Worm (Caenorhabditis elegans) whole organism, L1 larva: ENCODE measurements around the gene hum-4.

Experiments used
- F16B12.6 ChIP-seq: fragments of 150-350 bp; optimal IDR thresholded peaks from 2 replicates; lab custom pipeline; 2014; ENCODE audit warnings: missing biosample characterization, missing genetic modification characterization
- blmp-1 ChIP-seq: fragments of 150-350 bp; optimal IDR thresholded peaks from 2 replicates; lab custom pipeline; 2014; ENCODE audit warnings: missing biosample characterization, missing genetic modification characterization
- ceh-90 ChIP-seq: sonication (generic microtip); optimal IDR thresholded peaks from 2 replicates; lab custom pipeline; 2016; ENCODE audit warnings: missing genetic modification characterization, missing compliant biosample characterization
- ces-1 ChIP-seq: fragments of 150-350 bp; optimal IDR thresholded peaks from 2 replicates; lab custom pipeline; 2014; ENCODE audit warnings: missing biosample characterization, missing genetic modification reagents, missing genetic modification characterization
- dpl-1 ChIP-seq, 3 experiments: fragments of 150-350 bp in 2 of 3; sonication (generic microtip) in 1 of 3; optimal IDR thresholded peaks; 2 replicates each; lab custom pipeline; 2014 to 2017; ENCODE audit warnings: missing biosample characterization in 3 of 3, missing genetic modification characterization in 3 of 3, missing genetic modification reagents in 3 of 3
- efl-1 ChIP-seq, 4 experiments: fragments of 150-350 bp; optimal IDR thresholded peaks in 3 of 4; peaks in 1 of 4; 1 replicate in 1 of 4; 2 replicates in 3 of 4; lab custom pipeline; 2014; ENCODE audit warnings: missing biosample characterization in 2 of 4, missing genetic modification characterization in 2 of 4, missing genetic modification reagents in 2 of 4
- egl-27 ChIP-seq, 2 experiments: fragments of 150-350 bp in 1 of 2; sonication (generic microtip); optimal IDR thresholded peaks; 3 replicates each; lab custom pipeline; 2017 to 2018; ENCODE audit warnings: missing biosample characterization in 2 of 2, missing genetic modification characterization in 2 of 2, missing genetic modification reagents in 2 of 2
- fkh-10 ChIP-seq: sonication (generic microtip); optimal IDR thresholded peaks from 2 replicates; lab custom pipeline; 2017; ENCODE audit warnings: missing biosample characterization, missing genetic modification reagents, missing genetic modification characterization
- fkh-4 ChIP-seq: sonication (generic microtip); optimal IDR thresholded peaks from 2 replicates; lab custom pipeline; 2016; ENCODE audit warnings: missing compliant biosample characterization, missing genetic modification characterization, borderline replicate concordance
- fkh-8 ChIP-seq: sonication (generic microtip); optimal IDR thresholded peaks from 2 replicates; lab custom pipeline; 2016; ENCODE audit warnings: mild to moderate bottlenecking, missing genetic modification characterization, missing compliant biosample characterization
- grh-1 ChIP-seq: fragments of 200-800 bp; sonication (Bioruptor generic); IDR thresholded peaks from 2 replicates; pipeline ENCODE4 v1.3.6; 2022; ENCODE audit warnings: missing genetic modification reagents, missing genetic modification characterization, missing compliant biosample characterization
- hpl-2 ChIP-seq: fragments of 150-350 bp; optimal IDR thresholded peaks from 2 replicates; lab custom pipeline; 2014; ENCODE audit warnings: missing biosample characterization, missing genetic modification reagents, missing genetic modification characterization
- irx-1 ChIP-seq: sonication (generic microtip); optimal IDR thresholded peaks from 2 replicates; lab custom pipeline; 2016; ENCODE audit warnings: missing genetic modification characterization, missing compliant biosample characterization
- isw-1 ChIP-seq: fragments of 200-800 bp; sonication (Bioruptor generic); IDR thresholded peaks from 2 replicates; pipeline ENCODE4 v1.3.6; 2022; ENCODE audit warnings: missing genetic modification characterization, missing compliant biosample characterization
- lin-13 ChIP-seq: fragments of 150-350 bp; optimal IDR thresholded peaks from 2 replicates; lab custom pipeline; 2014; ENCODE audit warnings: missing biosample characterization, missing genetic modification reagents, missing genetic modification characterization
- lin-14 ChIP-seq: fragments of 200-800 bp; sonication (Bioruptor generic); optimal IDR thresholded peaks from 2 replicates; lab custom pipeline; 2018; ENCODE audit warnings: mild to moderate bottlenecking, missing genetic modification characterization, moderate library complexity, missing compliant biosample characterization
- lin-39 ChIP-seq: fragments of 150-350 bp; optimal IDR thresholded peaks from 2 replicates; lab custom pipeline; 2014; ENCODE audit warnings: missing biosample characterization, missing genetic modification reagents, missing genetic modification characterization
- mab-9 ChIP-seq: fragments of 200-800 bp; sonication (Bioruptor generic); IDR thresholded peaks from 2 replicates; pipeline ENCODE4 v1.3.6; 2022; ENCODE audit warnings: missing genetic modification reagents, missing genetic modification characterization, missing compliant biosample characterization
- mdl-1 ChIP-seq, 2 experiments: fragments of 150-350 bp; optimal IDR thresholded peaks; 2 replicates each; lab custom pipeline; 2014 to 2017; ENCODE audit warnings: missing biosample characterization in 2 of 2, missing genetic modification characterization in 2 of 2, inconsistent platforms in 1 of 2
- mep-1 ChIP-seq: fragments of 150-350 bp; optimal IDR thresholded peaks from 2 replicates; lab custom pipeline; 2014; ENCODE audit warnings: missing biosample characterization, missing genetic modification characterization
- nhr-19 ChIP-seq: fragments of 200-800 bp; sonication (Bioruptor generic); conservative IDR thresholded peaks from 2 replicates; pipeline ENCODE4 v1.3.6; 2022; ENCODE audit warnings: missing genetic modification characterization, missing compliant biosample characterization
- nhr-237 ChIP-seq: fragments of 150-350 bp; optimal IDR thresholded peaks from 2 replicates; lab custom pipeline; 2014; ENCODE audit warnings: missing biosample characterization, missing genetic modification characterization
- nhr-76 ChIP-seq: sonication (generic microtip); optimal IDR thresholded peaks from 2 replicates; lab custom pipeline; 2017; ENCODE audit warnings: missing biosample characterization, missing genetic modification characterization
- nhr-84 ChIP-seq: sonication (generic microtip); optimal IDR thresholded peaks from 2 replicates; lab custom pipeline; 2017; ENCODE audit warnings: missing biosample characterization, missing genetic modification characterization
- nhr-85 ChIP-seq: sonication (generic microtip); peaks from one replicate; lab custom pipeline; 2016; ENCODE audit warnings: missing genetic modification characterization, inconsistent platforms, missing compliant biosample characterization
- nhr-90 ChIP-seq: sonication (generic microtip); optimal IDR thresholded peaks from 2 replicates; lab custom pipeline; 2016; ENCODE audit warnings: mild to moderate bottlenecking, missing genetic modification characterization, missing compliant biosample characterization; ENCODE audit not compliant: poor library complexity
- skn-1 ChIP-seq: fragments of 150-350 bp; optimal IDR thresholded peaks from 2 replicates; lab custom pipeline; 2014; ENCODE audit warnings: missing biosample characterization, missing genetic modification characterization
- tbx-2 ChIP-seq: sonication (generic microtip); optimal IDR thresholded peaks from 2 replicates; lab custom pipeline; 2016; ENCODE audit warnings: missing genetic modification characterization, missing compliant biosample characterization
- unc-130 ChIP-seq: fragments of 150-350 bp; optimal IDR thresholded peaks from 2 replicates; lab custom pipeline; 2017; ENCODE audit warnings: missing biosample characterization, missing genetic modification characterization, inconsistent platforms
- unc-62 ChIP-seq: fragments of 150-350 bp; optimal IDR thresholded peaks from 2 replicates; lab custom pipeline; 2014; ENCODE audit warnings: missing biosample characterization, missing genetic modification reagents, missing genetic modification characterization
- unc-86 ChIP-seq: sonication (generic microtip); optimal IDR thresholded peaks from 2 replicates; lab custom pipeline; 2016; ENCODE audit warnings: missing genetic modification characterization, missing compliant biosample characterization
- zip-4 ChIP-seq: fragments of 200-800 bp; sonication (Bioruptor generic); optimal IDR thresholded peaks from 2 replicates; lab custom pipeline; 2018; ENCODE audit warnings: mild to moderate bottlenecking, missing genetic modification characterization, moderate library complexity, missing compliant biosample characterization
- ztf-4 ChIP-seq: fragments of 150-350 bp; optimal IDR thresholded peaks from 2 replicates; lab custom pipeline; 2014; ENCODE audit warnings: missing biosample characterization, missing genetic modification characterization

Gene hum-4

ce11 chrX:11387723-11388330 lies 45.6 kb downstream of the hum-4 start:
- TF ChIP-seq lin-14 (GFP tag; lab: Kevin White, UChicago) (peak; percentile 24), tbx-2 (tag; lab: Kevin White, UChicago) (no peak), fkh-8 (tag; lab: Kevin White, UChicago) (no peak), dpl-1 (GFP tag; optimal IDR thresholded peaks at IDR 0.05; lab: Kevin White, UChicago) (no peak)
- TF ChIP-seq, all 84 proteins: peak for 1

DNA sequence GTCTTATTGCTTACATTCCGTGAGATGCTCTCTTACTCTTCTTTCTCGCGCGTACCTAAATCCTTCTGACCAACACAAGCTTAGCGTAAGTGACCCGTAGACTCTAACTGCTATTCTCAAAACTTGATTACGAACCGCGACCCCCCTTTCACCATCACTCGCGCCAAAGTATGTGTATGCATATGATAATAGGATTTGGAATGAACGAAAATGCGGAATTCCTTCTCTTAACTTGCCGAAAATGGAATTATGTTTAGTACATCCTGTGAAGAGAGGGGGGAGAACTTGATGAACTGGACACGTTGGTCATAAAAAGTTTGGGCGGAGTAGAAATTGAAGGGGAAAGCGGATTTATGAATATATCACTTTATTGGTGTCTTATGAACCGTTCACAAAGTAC lies 46.5 kb downstream of the hum-4 start:
- TF ChIP-seq ztf-4 (tag; lab: Kevin White, UChicago), result no peak
- peak; percentile 97 for TF ChIP-seq fkh-10 (GFP tag; lab: Kevin White, UChicago)
- no peak for TF ChIP-seq mdl-1 (tag; optimal IDR thresholded peaks at IDR 0.05; lab: Kevin White, UChicago)
- TF ChIP-seq mab-9 (GFP tag; lab: Robert Waterston, UW), result no peak
- no peak for TF ChIP-seq nhr-84 (tag; lab: Kevin White, UChicago)
- peak; percentile 73 for TF ChIP-seq lin-14 (GFP tag; lab: Kevin White, UChicago)
- no peak for TF ChIP-seq lin-13 (GFP tag; lab: Kevin White, UChicago)
- no peak for TF ChIP-seq hpl-2 (GFP tag; lab: Kevin White, UChicago)
- TF ChIP-seq blmp-1 (tag; lab: Kevin White, UChicago), result peak; percentile 35
- TF ChIP-seq efl-1 (optimal IDR thresholded peaks at IDR 0.05; lab: Kevin White, UChicago), result no peak
- TF ChIP-seq efl-1 (GFP tag; optimal IDR thresholded peaks at IDR 0.05 in 1 of 2; lab: Kevin White, UChicago), result no peak
- no peak for TF ChIP-seq zip-4 (GFP tag; lab: Kevin White, UChicago)
- peak; percentile 39 for TF ChIP-seq ces-1 (GFP tag; lab: Kevin White, UChicago)
- no peak for TF ChIP-seq nhr-76
- TF ChIP-seq unc-62 (GFP tag; lab: Kevin White, UChicago), result no peak
- TF ChIP-seq mep-1, result no peak
- no peak for TF ChIP-seq isw-1 (GFP tag; lab: Robert Waterston, UW)
- no peak for TF ChIP-seq nhr-237 (tag; lab: Kevin White, UChicago)
- no peak for TF ChIP-seq egl-27 (tag; optimal IDR thresholded peaks at IDR 0.05; lab: Kevin White, UChicago)
- TF ChIP-seq fkh-8 (tag; lab: Kevin White, UChicago), result no peak
- peak; percentile 1 for TF ChIP-seq irx-1 (tag; lab: Kevin White, UChicago)
- no peak for TF ChIP-seq skn-1
- TF ChIP-seq fkh-4 (tag; lab: Kevin White, UChicago), result no peak
- no peak for TF ChIP-seq nhr-19 (GFP tag; lab: Robert Waterston, UW)
- TF ChIP-seq lin-39, result no peak
- no peak for TF ChIP-seq unc-86 (tag; lab: Kevin White, UChicago)
- TF ChIP-seq nhr-90, result no peak
- no peak for TF ChIP-seq F16B12.6 (tag; lab: Kevin White, UChicago)

ce11 chrX:11385916-11386315 lies 47.5 kb downstream of the hum-4 start:
- TF ChIP-seq ceh-90 (tag; lab: Kevin White, UChicago) (no peak), fkh-8 (tag; lab: Kevin White, UChicago) (no peak), grh-1 (no peak), nhr-85 (tag; lab: Kevin White, UChicago) (peak; percentile 83), lin-14 (GFP tag; lab: Kevin White, UChicago) (peak; percentile 51)

ce11 chrX:11384534-11385441 lies 48.6 kb downstream of the hum-4 start, which contains the start of the genes F08B12.11 and prmn-1:
Gene F08B12.11 (plus strand): TSS chrX:11385054.
Gene prmn-1 (plus strand): TSS chrX:11385084.
- no peak for TF ChIP-seq unc-130 (tag; lab: Kevin White, UChicago)
- no peak for TF ChIP-seq mdl-1 (tag; optimal IDR thresholded peaks at IDR 0.05; lab: Kevin White, UChicago)
- peak; percentile 24 for TF ChIP-seq lin-14 (GFP tag; lab: Kevin White, UChicago)
- TF ChIP-seq blmp-1 (tag; lab: Kevin White, UChicago), result peak; percentile 56
